Fruit fly (Drosophila melanogaster) whole organism, adult: Measurements from ENCODE around the gene CoRest.
A peak's percentile ranks its signal among the peaks of the same experiment; 100 is the strongest.

Experiments
- CG14711 ChIP-seq: fragments of 200-800 bp; sonication (Bioruptor generic); optimal IDR thresholded peaks from 2 replicates; lab custom pipeline; 2018; ENCODE audit warnings: missing biosample characterization, mild to moderate bottlenecking, missing genetic modification characterization, moderate library complexity
- Mnt ChIP-seq: fragments of 200-800 bp; sonication (Bioruptor generic); optimal IDR thresholded peaks from 2 replicates; lab custom pipeline; 2016; ENCODE audit warnings: missing biosample characterization, mild to moderate bottlenecking, missing genetic modification characterization
- ovo ChIP-seq: fragments of 200-800 bp; sonication (Bioruptor generic); optimal IDR thresholded peaks from 2 replicates; lab custom pipeline; 2016; ENCODE audit warnings: missing biosample characterization, missing genetic modification characterization

- TF ChIP-seq Mnt (GFP tag; lab: Kevin White, UChicago) (peak; percentile 44), ovo (GFP tag; lab: Kevin White, UChicago) (peak; percentile 7), CG14711 (tag; lab: Kevin White, UChicago) (peak; percentile 87)
These were observed 44.1 kb downstream of the CoRest start, which contains the start of the genes Grip84 and car for dm6 chrX:19565714-19566316.
